Worm (Caenorhabditis elegans) whole organism, young adult: ENCODE results near the gene inx-9.

Experiments used
- B0019.2 ChIP-seq: fragments of 200-800 bp; sonication (Bioruptor generic); conservative IDR thresholded peaks from 2 replicates; pipeline ENCODE4 v1.3.6; 2022; ENCODE audit warnings: missing genetic modification reagents, missing genetic modification characterization, missing compliant biosample characterization
- C06A6.2 ChIP-seq: fragments of 200-800 bp; sonication (Bioruptor generic); conservative IDR thresholded peaks from 2 replicates; pipeline ENCODE4 v1.3.6; 2022; ENCODE audit warnings: missing genetic modification characterization, missing compliant biosample characterization
- F10E7.11 ChIP-seq: sonication (generic microtip); optimal IDR thresholded peaks from 2 replicates; lab custom pipeline; 2017; ENCODE audit warnings: mild to moderate bottlenecking, missing genetic modification characterization, moderate library complexity, missing compliant biosample characterization
- F22D6.2 ChIP-seq: sonication (generic microtip); optimal IDR thresholded peaks from 2 replicates; lab custom pipeline; 2016; ENCODE audit warnings: mild to moderate bottlenecking, missing genetic modification characterization, missing compliant biosample characterization
- F33H1.4 ChIP-seq: fragments of 200-800 bp; sonication (Bioruptor generic); IDR thresholded peaks from 2 replicates; pipeline ENCODE4 v1.3.6; 2022; ENCODE audit warnings: missing genetic modification reagents, missing genetic modification characterization, missing compliant biosample characterization
- F37B4.10 ChIP-seq: fragments of 200-800 bp; sonication (Bioruptor generic); IDR thresholded peaks from 2 replicates; pipeline ENCODE4 v1.3.6; 2022; ENCODE audit warnings: missing genetic modification characterization, missing compliant biosample characterization
- Y53G8AR.9 ChIP-seq: fragments of 200-800 bp; sonication (Bioruptor generic); conservative IDR thresholded peaks from 2 replicates; pipeline ENCODE4 v1.3.6; 2022; ENCODE audit warnings: missing genetic modification reagents, missing genetic modification characterization, missing compliant biosample characterization
- Y67H2A.10 ChIP-seq: fragments of 200-800 bp; sonication (Bioruptor generic); conservative IDR thresholded peaks from 2 replicates; pipeline ENCODE4 v1.3.6; 2022; ENCODE audit warnings: missing genetic modification reagents, missing genetic modification characterization, missing compliant biosample characterization
- Y79H2A.3 ChIP-seq: fragments of 200-800 bp; sonication (Bioruptor generic); conservative IDR thresholded peaks from 2 replicates; pipeline ENCODE4 v1.3.6; 2022; ENCODE audit warnings: missing genetic modification reagents, missing genetic modification characterization, missing compliant biosample characterization
- Y95B8A.8 ChIP-seq: fragments of 200-800 bp; sonication (Bioruptor generic); IDR thresholded peaks from 2 replicates; pipeline ENCODE4 v1.3.6; 2022; ENCODE audit warnings: missing genetic modification reagents, missing genetic modification characterization, missing compliant biosample characterization
- akir-1 ChIP-seq: fragments of 200-800 bp; sonication (Bioruptor generic); optimal IDR thresholded peaks from 2 replicates; lab custom pipeline; 2018; ENCODE audit warnings: mild to moderate bottlenecking, missing genetic modification characterization, moderate library complexity, missing compliant biosample characterization
- ama-1 ChIP-seq, 3 experiments: fragments of 150-350 bp in 1 of 3; sonication (generic microtip) in 2 of 3; optimal IDR thresholded peaks; 2 replicates each; lab custom pipeline; 2014 to 2018; ENCODE audit warnings: missing biosample characterization in 2 of 3, missing genetic modification characterization in 2 of 3, missing genetic modification reagents in 2 of 3
- aptf-2 ChIP-seq: fragments of 200-800 bp; sonication (Bioruptor generic); conservative IDR thresholded peaks from 2 replicates; pipeline ENCODE4 v1.3.6; 2022; ENCODE audit warnings: missing genetic modification reagents, missing genetic modification characterization, missing compliant biosample characterization
- atf-7 ChIP-seq: sonication (generic microtip); optimal IDR thresholded peaks from 2 replicates; lab custom pipeline; 2017; ENCODE audit warnings: mild to moderate bottlenecking, missing genetic modification characterization, missing compliant biosample characterization
- attf-6 ChIP-seq: fragments of 200-800 bp; sonication (Bioruptor generic); IDR thresholded peaks from 2 replicates; pipeline ENCODE4 v1.3.6; 2022; ENCODE audit warnings: missing genetic modification reagents, missing genetic modification characterization, missing compliant biosample characterization
- bed-1 ChIP-seq: fragments of 200-800 bp; sonication (Bioruptor generic); IDR thresholded peaks from 2 replicates; pipeline ENCODE4 v1.3.6; 2022; ENCODE audit warnings: missing genetic modification reagents, missing genetic modification characterization, missing compliant biosample characterization
- cebp-2 ChIP-seq: fragments of 200-800 bp; sonication (Bioruptor generic); IDR thresholded peaks from 2 replicates; pipeline ENCODE4 v1.3.6; 2022; ENCODE audit warnings: missing genetic modification characterization, missing compliant biosample characterization
- ceh-100 ChIP-seq: fragments of 200-800 bp; sonication (Bioruptor generic); IDR thresholded peaks from 2 replicates; pipeline ENCODE4 v1.3.6; 2022; ENCODE audit warnings: missing genetic modification reagents, missing genetic modification characterization, missing compliant biosample characterization
- ceh-27 ChIP-seq: fragments of 200-800 bp; sonication (Bioruptor generic); optimal IDR thresholded peaks from 2 replicates; lab custom pipeline; 2018; ENCODE audit warnings: mild to moderate bottlenecking, missing genetic modification characterization, moderate library complexity, missing compliant biosample characterization
- ceh-58 ChIP-seq: fragments of 200-800 bp; sonication (Bioruptor generic); IDR thresholded peaks from 2 replicates; pipeline ENCODE4 v1.3.6; 2022; ENCODE audit warnings: missing genetic modification characterization, missing compliant biosample characterization
- dpl-1 ChIP-seq: fragments of 150-350 bp; optimal IDR thresholded peaks from 2 replicates; lab custom pipeline; 2014; ENCODE audit warnings: missing biosample characterization, missing genetic modification reagents, missing genetic modification characterization
- egl-18 ChIP-seq: fragments of 200-800 bp; sonication (Bioruptor generic); IDR thresholded peaks from 2 replicates; pipeline ENCODE4 v1.3.6; 2022; ENCODE audit warnings: missing genetic modification reagents, missing genetic modification characterization, missing compliant biosample characterization
- hlh-12 ChIP-seq: sonication (generic microtip); optimal IDR thresholded peaks from 2 replicates; lab custom pipeline; 2016; ENCODE audit warnings: missing genetic modification characterization, missing compliant biosample characterization
- hmg-1.2 ChIP-seq: fragments of 200-800 bp; sonication (Bioruptor generic); IDR thresholded peaks from 2 replicates; pipeline ENCODE4 v1.3.6; 2022; ENCODE audit warnings: missing genetic modification reagents, missing genetic modification characterization, missing compliant biosample characterization
- hrde-1 ChIP-seq: sonication (generic microtip); optimal IDR thresholded peaks from 2 replicates; lab custom pipeline; 2016; ENCODE audit warnings: missing genetic modification characterization, mild to moderate bottlenecking, missing compliant biosample characterization, moderate library complexity, missing genotype, missing genetic modification reagents, borderline replicate concordance
- lin-26 ChIP-seq: fragments of 200-800 bp; sonication (Bioruptor generic); IDR thresholded peaks from 2 replicates; pipeline ENCODE4 v1.3.6; 2022; ENCODE audit warnings: missing genetic modification reagents, missing genetic modification characterization, missing compliant biosample characterization
- madf-6 ChIP-seq: fragments of 200-800 bp; sonication (Bioruptor generic); IDR thresholded peaks from 2 replicates; pipeline ENCODE4 v1.3.6; 2022; ENCODE audit warnings: missing genetic modification reagents, missing genetic modification characterization, missing compliant biosample characterization
- madf-8 ChIP-seq: fragments of 200-800 bp; sonication (Bioruptor generic); conservative IDR thresholded peaks from 2 replicates; pipeline ENCODE4 v1.3.6; 2022; ENCODE audit warnings: missing genetic modification reagents, missing genetic modification characterization, missing compliant biosample characterization
- mel-28 ChIP-seq: sonication (generic microtip); optimal IDR thresholded peaks from 2 replicates; lab custom pipeline; 2016; ENCODE audit warnings: borderline replicate concordance, mild to moderate bottlenecking, missing genetic modification characterization, missing compliant biosample characterization
- nfya-1 ChIP-seq: sonication (generic microtip); optimal IDR thresholded peaks from 2 replicates; lab custom pipeline; 2017; ENCODE audit warnings: antibody characterized with exemption, missing compliant biosample characterization, missing genetic modification characterization, borderline replicate concordance; ENCODE audit not compliant: insufficient read depth
- nfya-2 ChIP-seq: fragments of 200-800 bp; sonication (Bioruptor generic); IDR thresholded peaks from 2 replicates; pipeline ENCODE4 v1.3.6; 2022; ENCODE audit warnings: missing genetic modification reagents, missing genetic modification characterization, missing compliant biosample characterization
- nhr-80 ChIP-seq: sonication (generic microtip); optimal IDR thresholded peaks from 2 replicates; lab custom pipeline; 2016; ENCODE audit warnings: missing genetic modification characterization, missing compliant biosample characterization
- nhr-90 ChIP-seq: sonication (generic microtip); optimal IDR thresholded peaks from 2 replicates; lab custom pipeline; 2016; ENCODE audit warnings: missing genotype, mild to moderate bottlenecking, missing genetic modification characterization, missing compliant biosample characterization
- pbrm-1 ChIP-seq: fragments of 200-800 bp; sonication (Bioruptor generic); IDR thresholded peaks from 2 replicates; pipeline ENCODE4 v1.3.6; 2022; ENCODE audit warnings: missing genetic modification reagents, missing genetic modification characterization, missing compliant biosample characterization
- sea-2 ChIP-seq: fragments of 200-800 bp; sonication (Bioruptor generic); IDR thresholded peaks from 2 replicates; pipeline ENCODE4 v1.3.6; 2022; ENCODE audit warnings: missing genetic modification characterization, missing compliant biosample characterization
- snpc-1.1 ChIP-seq: sonication (generic microtip); optimal IDR thresholded peaks from 2 replicates; lab custom pipeline; 2017; ENCODE audit warnings: missing genetic modification characterization, mild to moderate bottlenecking, missing compliant biosample characterization, antibody characterized with exemption, moderate library complexity, missing genotype, missing genetic modification reagents; ENCODE audit not compliant: insufficient read depth
- snpc-3.4 ChIP-seq: sonication (generic microtip); optimal IDR thresholded peaks from 2 replicates; lab custom pipeline; 2017; ENCODE audit warnings: missing genetic modification characterization, mild to moderate bottlenecking, missing compliant biosample characterization, antibody characterized with exemption, moderate library complexity, missing genotype, missing genetic modification reagents
- tbp1 ChIP-seq: fragments of 200-800 bp; sonication (Bioruptor generic); optimal IDR thresholded peaks from 2 replicates; lab custom pipeline; 2018; ENCODE audit warnings: mild to moderate bottlenecking, missing genetic modification characterization, missing compliant biosample characterization
- tlf-1 ChIP-seq: fragments of 200-800 bp; sonication (Bioruptor generic); optimal IDR thresholded peaks from 2 replicates; lab custom pipeline; 2018; ENCODE audit warnings: mild to moderate bottlenecking, missing genetic modification characterization, missing compliant biosample characterization
- unc-130 ChIP-seq: sonication (generic microtip); optimal IDR thresholded peaks from 2 replicates; lab custom pipeline; 2016; ENCODE audit warnings: missing genetic modification reagents, missing genetic modification characterization, missing compliant biosample characterization
- unc-62 ChIP-seq: fragments of 150-350 bp; optimal IDR thresholded peaks from 2 replicates; lab custom pipeline; 2014; ENCODE audit warnings: missing biosample characterization, missing genetic modification reagents, missing genetic modification characterization
- zim-3 ChIP-seq: sonication (generic microtip); optimal IDR thresholded peaks from 2 replicates; lab custom pipeline; 2017; ENCODE audit warnings: mild to moderate bottlenecking, missing genetic modification characterization, moderate library complexity, missing compliant biosample characterization

The inx-9 gene

DNA sequence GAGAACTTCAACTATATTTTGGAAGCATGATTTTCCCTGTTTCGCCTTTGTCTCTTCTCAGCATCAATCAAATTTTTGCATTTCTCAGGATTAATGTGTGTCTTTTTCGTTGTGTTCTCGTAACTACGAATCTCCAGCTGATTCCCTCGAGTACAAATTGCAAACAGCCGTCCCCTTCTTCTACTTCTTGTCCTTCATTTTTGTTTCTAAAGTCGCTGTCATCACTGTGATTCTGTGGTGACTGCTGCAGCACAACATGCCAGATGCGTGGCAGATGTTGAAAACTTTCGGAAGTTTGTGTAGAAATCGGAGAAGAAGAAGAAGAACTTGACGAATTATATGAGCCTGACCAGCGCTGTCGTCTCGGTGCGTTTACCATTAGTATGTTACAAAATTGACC, 37.1 kb downstream of the inx-9 start:
- no peak for TF ChIP-seq ceh-100 (GFP tag; lab: Robert Waterston, UW)
- TF ChIP-seq nfya-2, result no peak
- no peak for TF ChIP-seq Y95B8A.8 (GFP tag; lab: Robert Waterston, UW)
- TF ChIP-seq ceh-58, result no peak
- TF ChIP-seq pbrm-1 (GFP tag; lab: Robert Waterston, UW), result no peak
- no peak for TF ChIP-seq sea-2 (GFP tag; lab: Robert Waterston, UW)
- TF ChIP-seq F10E7.11 (tag; lab: Kevin White, UChicago), result no peak
- no peak for TF ChIP-seq snpc-3.4 (tag; lab: Kevin White, UChicago)
- TF ChIP-seq hrde-1, result no peak
- TF ChIP-seq attf-6 (GFP tag; lab: Robert Waterston, UW), result no peak
- no peak for TF ChIP-seq madf-8 (GFP tag; lab: Robert Waterston, UW)
- no peak for TF ChIP-seq Y53G8AR.9 (GFP tag; lab: Robert Waterston, UW)
- no peak for TF ChIP-seq aptf-2
- TF ChIP-seq bed-1 (GFP tag; lab: Robert Waterston, UW), result no peak

DNA sequence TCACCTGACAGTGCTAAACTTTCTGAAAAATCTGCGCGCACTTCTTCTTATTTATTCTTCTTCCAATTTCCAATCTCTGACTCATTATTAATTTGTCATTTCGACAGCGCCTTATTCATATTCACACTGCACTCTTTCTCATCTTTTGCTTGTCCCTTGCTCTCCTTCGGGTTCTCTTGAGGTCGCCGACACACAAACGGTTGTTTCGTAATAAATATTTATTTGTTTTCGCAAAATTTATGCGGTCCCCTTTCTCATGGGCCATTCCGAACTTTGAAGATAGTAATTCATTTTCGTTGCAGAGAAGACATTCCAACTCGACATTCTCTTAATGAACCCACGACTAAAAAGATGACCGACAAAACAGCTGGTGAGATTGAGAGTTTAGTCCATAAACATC, 38.6 kb downstream of the inx-9 start, which contains the start of gene magi-1:
TSS of gene magi-1 (plus strand) at position 301 of the 400 bp plus-strand sequence.
- TF ChIP-seq tbp1 (GFP tag; lab: Kevin White, UChicago), result no peak
- TF ChIP-seq unc-62 (GFP tag; lab: Kevin White, UChicago), result no peak
- TF ChIP-seq lin-26 (GFP tag; lab: Robert Waterston, UW), result no peak
- no peak for TF ChIP-seq cebp-2 (GFP tag; lab: Robert Waterston, UW)
- no peak for TF ChIP-seq snpc-3.4 (tag; lab: Kevin White, UChicago)
- no peak for TF ChIP-seq ama-1 (optimal IDR thresholded peaks at IDR 0.05; lab: Kevin White, UChicago)
- TF ChIP-seq ama-1 (GFP tag; optimal IDR thresholded peaks at IDR 0.05; lab: Kevin White, UChicago), result no peak
- no peak for TF ChIP-seq mel-28 (tag; lab: Kevin White, UChicago)
- no peak for TF ChIP-seq C06A6.2 (GFP tag; lab: Robert Waterston, UW)
- no peak for TF ChIP-seq sea-2 (GFP tag; lab: Robert Waterston, UW)
- TF ChIP-seq Y79H2A.3, result no peak
- no peak for TF ChIP-seq atf-7 (tag; lab: Kevin White, UChicago)
- TF ChIP-seq zim-3 (tag; lab: Kevin White, UChicago), result no peak
- TF ChIP-seq snpc-1.1 (tag; lab: Kevin White, UChicago), result no peak
- no peak for TF ChIP-seq F22D6.2 (tag; lab: Kevin White, UChicago)
- no peak for TF ChIP-seq hmg-1.2
- TF ChIP-seq Y67H2A.10 (GFP tag; lab: Robert Waterston, UW), result no peak
- no peak for TF ChIP-seq B0019.2 (GFP tag; lab: Robert Waterston, UW)
- TF ChIP-seq akir-1 (GFP tag; lab: Kevin White, UChicago), result no peak
- TF ChIP-seq unc-130 (GFP tag; lab: Kevin White, UChicago), result no peak
- TF ChIP-seq ceh-27 (GFP tag; lab: Kevin White, UChicago), result no peak

DNA sequence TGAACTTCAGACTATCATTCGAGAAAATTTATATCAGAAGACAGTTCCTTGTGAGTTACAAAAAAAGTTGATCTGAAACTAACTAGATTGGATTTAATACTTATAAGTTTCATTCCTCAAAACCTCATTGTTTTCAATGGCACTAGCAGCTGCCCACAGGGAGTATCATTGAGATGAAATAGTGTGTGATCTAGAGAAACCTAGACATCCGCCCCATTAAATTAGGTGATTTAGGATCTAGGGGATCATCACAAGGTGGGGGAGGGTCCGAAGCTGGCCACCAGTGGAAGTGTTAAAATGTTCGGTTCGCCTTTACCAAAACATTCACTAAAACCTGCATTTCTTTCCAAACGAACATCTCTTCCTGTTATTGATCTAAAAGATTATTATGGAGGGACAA, 40.3 kb downstream of the inx-9 start:
- TF ChIP-seq tlf-1, result no peak
- no peak for TF ChIP-seq egl-18 (GFP tag; lab: Robert Waterston, UW)
- TF ChIP-seq dpl-1 (GFP tag; lab: Kevin White, UChicago), result no peak
- no peak for TF ChIP-seq madf-6 (GFP tag; lab: Robert Waterston, UW)
- TF ChIP-seq F37B4.10 (GFP tag; lab: Robert Waterston, UW), result no peak
- no peak for TF ChIP-seq nhr-80 (tag; lab: Kevin White, UChicago)
- TF ChIP-seq nfya-1 (tag; lab: Kevin White, UChicago), result no peak
- no peak for TF ChIP-seq hlh-12 (tag; lab: Kevin White, UChicago)
- no peak for TF ChIP-seq ama-1 (optimal IDR thresholded peaks at IDR 0.05; lab: Kevin White, UChicago)
- TF ChIP-seq ama-1 (GFP tag; optimal IDR thresholded peaks at IDR 0.05; lab: Kevin White, UChicago), result no peak
- no peak for TF ChIP-seq nhr-90 (tag; lab: Kevin White, UChicago)
- TF ChIP-seq F33H1.4, result no peak
